Worm (Caenorhabditis elegans) whole organism, L4 larva: ENCODE measurements around the gene npr-43.
A peak's percentile ranks its signal among the peaks of the same experiment; 100 is the strongest.

Source experiments
- F26F4.8 ChIP-seq: fragments of 200-800 bp; sonication (Bioruptor generic); conservative IDR thresholded peaks from 2 replicates; pipeline ENCODE4 v1.3.6; 2022; ENCODE audit warnings: missing genetic modification characterization, missing compliant biosample characterization
- F37D6.2 ChIP-seq: sonication (generic microtip); optimal IDR thresholded peaks from 2 replicates; lab custom pipeline; 2016; ENCODE audit warnings: mild to moderate bottlenecking, missing genetic modification characterization, missing compliant biosample characterization
- F44E2.7 ChIP-seq: fragments of 200-800 bp; sonication (Bioruptor generic); IDR thresholded peaks from 2 replicates; pipeline ENCODE4 v2.1.2; 2022; ENCODE audit warnings: missing genetic modification characterization, missing compliant biosample characterization
- F49E8.2 ChIP-seq: sonication (generic microtip); optimal IDR thresholded peaks from 2 replicates; lab custom pipeline; 2016; ENCODE audit warnings: missing compliant biosample characterization, mild to moderate bottlenecking, missing genetic modification characterization, borderline replicate concordance
- T20F7.1 ChIP-seq: fragments of 200-800 bp; sonication (Bioruptor generic); optimal IDR thresholded peaks from 2 replicates; lab custom pipeline; 2018; ENCODE audit warnings: mild to moderate bottlenecking, missing genetic modification characterization, missing compliant biosample characterization
- T26A8.4 ChIP-seq: fragments of 200-800 bp; sonication (Bioruptor generic); IDR thresholded peaks from 2 replicates; pipeline ENCODE4 v1.3.6; 2022; ENCODE audit warnings: missing genetic modification characterization, missing compliant biosample characterization
- Y105C5A.15 ChIP-seq: fragments of 200-800 bp; sonication (Bioruptor generic); IDR thresholded peaks from 2 replicates; pipeline ENCODE4 v1.3.6; 2022; ENCODE audit warnings: missing genetic modification characterization, missing compliant biosample characterization
- Y48G9A.11 ChIP-seq: fragments of 200-800 bp; sonication (Bioruptor generic); IDR thresholded peaks from 2 replicates; pipeline ENCODE4 v1.3.6; 2022; ENCODE audit warnings: missing genetic modification reagents, missing genetic modification characterization, missing compliant biosample characterization
- Y75B8A.6 ChIP-seq: fragments of 200-800 bp; sonication (Bioruptor generic); IDR thresholded peaks from 2 replicates; pipeline ENCODE4 v1.3.6; 2022; ENCODE audit warnings: missing genetic modification reagents, missing genetic modification characterization, missing compliant biosample characterization
- aha-1 ChIP-seq: fragments of 150-350 bp; peaks from one replicate; lab custom pipeline; 2014; ENCODE audit warnings: missing biosample characterization, missing genetic modification characterization
- arid-1 ChIP-seq: fragments of 200-800 bp; sonication (Bioruptor generic); conservative IDR thresholded peaks from 2 replicates; pipeline ENCODE4 v1.3.6; 2022; ENCODE audit warnings: missing genetic modification reagents, missing genetic modification characterization, missing compliant biosample characterization
- attf-4 ChIP-seq: sonication (generic microtip); optimal IDR thresholded peaks from 3 replicates; lab custom pipeline; 2017; ENCODE audit warnings: missing biosample characterization, missing genetic modification characterization
- ceh-28 ChIP-seq: fragments of 150-350 bp; optimal IDR thresholded peaks from 2 replicates; lab custom pipeline; 2014; ENCODE audit warnings: missing biosample characterization, missing genetic modification reagents, missing genetic modification characterization
- ceh-32 ChIP-seq: sonication (generic microtip); optimal IDR thresholded peaks from 2 replicates; lab custom pipeline; 2016; ENCODE audit warnings: mild to moderate bottlenecking, missing genetic modification characterization, missing compliant biosample characterization; ENCODE audit not compliant: poor library complexity
- ceh-82 ChIP-seq: sonication (generic microtip); optimal IDR thresholded peaks from 2 replicates; lab custom pipeline; 2017; ENCODE audit warnings: missing biosample characterization, missing genetic modification characterization
- cey-2 ChIP-seq: sonication (generic microtip); optimal IDR thresholded peaks from 3 replicates; lab custom pipeline; 2017; ENCODE audit warnings: missing genetic modification characterization, mild to moderate bottlenecking, missing compliant biosample characterization, antibody characterized with exemption, borderline replicate concordance; ENCODE audit not compliant: insufficient read depth
- daf-12 ChIP-seq: fragments of 150-350 bp; optimal IDR thresholded peaks from 2 replicates; lab custom pipeline; 2014; ENCODE audit warnings: missing biosample characterization, missing genetic modification reagents, missing genetic modification characterization
- daf-16 ChIP-seq, 3 experiments: sonication (generic microtip); optimal IDR thresholded peaks; 2 replicates each; lab custom pipeline; 2016 to 2017; ENCODE audit warnings: missing genetic modification characterization in 3 of 3, missing genetic modification reagents in 3 of 3, mild to moderate bottlenecking in 2 of 3, missing compliant biosample characterization in 2 of 3, missing biosample characterization in 1 of 3, moderate library complexity in 1 of 3
- daf-19 ChIP-seq: fragments of 200-800 bp; sonication (Bioruptor generic); conservative IDR thresholded peaks from 2 replicates; pipeline ENCODE4 v1.3.6; 2022; ENCODE audit warnings: missing genetic modification characterization, missing compliant biosample characterization
- dmd-6 ChIP-seq: fragments of 200-800 bp; sonication (Bioruptor generic); IDR thresholded peaks from 2 replicates; pipeline ENCODE4 v1.3.6; 2022; ENCODE audit warnings: missing genetic modification reagents, missing genetic modification characterization, missing compliant biosample characterization
- duxl-1 ChIP-seq: sonication (generic microtip); optimal IDR thresholded peaks from 2 replicates; lab custom pipeline; 2016; ENCODE audit warnings: mild to moderate bottlenecking, missing genetic modification characterization, moderate library complexity, missing compliant biosample characterization; ENCODE audit not compliant: poor library complexity
- fos-1 ChIP-seq: fragments of 150-350 bp; optimal IDR thresholded peaks from 2 replicates; lab custom pipeline; 2014; ENCODE audit warnings: missing biosample characterization, missing genetic modification characterization
- hlh-11 ChIP-seq: fragments of 200-800 bp; sonication (Bioruptor generic); optimal IDR thresholded peaks from 2 replicates; lab custom pipeline; 2018; ENCODE audit warnings: mild to moderate bottlenecking, missing genetic modification characterization, missing compliant biosample characterization
- hmg-1.1 ChIP-seq: fragments of 200-800 bp; sonication (Bioruptor generic); IDR thresholded peaks from 2 replicates; pipeline ENCODE4 v1.3.6; 2022; ENCODE audit warnings: missing genetic modification reagents, missing genetic modification characterization, missing compliant biosample characterization
- lin-1 ChIP-seq: fragments of 200-800 bp; sonication (Bioruptor generic); IDR thresholded peaks from 2 replicates; pipeline ENCODE4 v1.3.6; 2022; ENCODE audit warnings: missing genetic modification reagents, missing genetic modification characterization, missing compliant biosample characterization
- lir-3 ChIP-seq: sonication (generic microtip); optimal IDR thresholded peaks from 2 replicates; lab custom pipeline; 2016; ENCODE audit warnings: mild to moderate bottlenecking, missing genetic modification characterization, missing compliant biosample characterization
- lsy-2 ChIP-seq, 2 experiments: fragments of 150-350 bp in 1 of 2; sonication (generic microtip) in 1 of 2; optimal IDR thresholded peaks; 2 replicates each; lab custom pipeline; 2014 to 2017; ENCODE audit warnings: missing biosample characterization in 2 of 2, missing genetic modification characterization in 2 of 2
- madf-9 ChIP-seq: fragments of 200-800 bp; sonication (Bioruptor generic); conservative IDR thresholded peaks from 2 replicates; pipeline ENCODE4 v1.3.6; 2022; ENCODE audit warnings: missing genetic modification reagents, missing genetic modification characterization, missing compliant biosample characterization
- mdt-29 ChIP-seq: fragments of 200-800 bp; sonication (Bioruptor generic); IDR thresholded peaks from 2 replicates; pipeline ENCODE4 v1.3.6; 2022; ENCODE audit warnings: missing genetic modification reagents, missing genetic modification characterization, missing compliant biosample characterization
- mep-1 ChIP-seq: fragments of 150-350 bp; sonication (generic microtip); optimal IDR thresholded peaks from 3 replicates; lab custom pipeline; 2014; ENCODE audit warnings: missing biosample characterization, missing genetic modification characterization
- mes-2 ChIP-seq: sonication (generic microtip); optimal IDR thresholded peaks from 2 replicates; lab custom pipeline; 2016; ENCODE audit warnings: missing genotype, mild to moderate bottlenecking, missing genetic modification characterization, missing compliant biosample characterization; ENCODE audit not compliant: poor library complexity, severe bottlenecking
- nhr-10 ChIP-seq: fragments of 150-350 bp; optimal IDR thresholded peaks from 2 replicates; lab custom pipeline; 2014; ENCODE audit warnings: missing biosample characterization, missing genetic modification characterization
- nhr-102 ChIP-seq: sonication (generic microtip); optimal IDR thresholded peaks from 2 replicates; lab custom pipeline; 2016; ENCODE audit warnings: mild to moderate bottlenecking, missing genetic modification characterization, moderate library complexity, missing compliant biosample characterization
- nhr-11 ChIP-seq: fragments of 150-350 bp; optimal IDR thresholded peaks from 2 replicates; lab custom pipeline; 2014; ENCODE audit warnings: missing biosample characterization, missing genetic modification characterization
- nhr-111 ChIP-seq: fragments of 200-800 bp; sonication (Bioruptor generic); optimal IDR thresholded peaks from 2 replicates; lab custom pipeline; 2018; ENCODE audit warnings: mild to moderate bottlenecking, missing genetic modification characterization, missing compliant biosample characterization
- nhr-25 ChIP-seq: sonication (generic microtip); optimal IDR thresholded peaks from 2 replicates; lab custom pipeline; 2017; ENCODE audit warnings: missing genetic modification characterization, mild to moderate bottlenecking, missing compliant biosample characterization, antibody characterized with exemption, moderate library complexity, borderline replicate concordance; ENCODE audit not compliant: insufficient read depth
- nhr-41 ChIP-seq: fragments of 200-800 bp; sonication (Bioruptor generic); IDR thresholded peaks from 2 replicates; pipeline ENCODE4 v1.3.6; 2022; ENCODE audit warnings: missing genetic modification reagents, missing genetic modification characterization, missing compliant biosample characterization
- nhr-48 ChIP-seq: sonication (generic microtip); optimal IDR thresholded peaks from 2 replicates; lab custom pipeline; 2016; ENCODE audit warnings: mild to moderate bottlenecking, missing genetic modification characterization, missing compliant biosample characterization
- nhr-6 ChIP-seq: fragments of 150-350 bp; optimal IDR thresholded peaks from 2 replicates; lab custom pipeline; 2014; ENCODE audit warnings: missing biosample characterization, missing genetic modification characterization
- pha-4 ChIP-seq, 2 experiments: fragments of 150-350 bp in 1 of 2; fragments of 200-800 bp in 1 of 2; sonication (Bioruptor generic) in 1 of 2; IDR thresholded peaks in 1 of 2; optimal IDR thresholded peaks in 1 of 2; 2 replicates each; pipeline versions ENCODE4 v1.3.6 to Lab custom; 2014 to 2022; ENCODE audit warnings: missing genetic modification characterization in 2 of 2, missing genetic modification reagents in 2 of 2, missing biosample characterization in 1 of 2, missing compliant biosample characterization in 1 of 2
- rbr-2 ChIP-seq: sonication (generic microtip); optimal IDR thresholded peaks from 2 replicates; lab custom pipeline; 2016; ENCODE audit warnings: missing genotype, missing genetic modification characterization, missing compliant biosample characterization
- set-16 ChIP-seq: fragments of 200-800 bp; sonication (Bioruptor generic); IDR thresholded peaks from 2 replicates; pipeline ENCODE4 v1.3.6; 2022; ENCODE audit warnings: missing genetic modification reagents, missing genetic modification characterization, missing compliant biosample characterization
- spr-3 ChIP-seq: fragments of 200-800 bp; sonication (Bioruptor generic); optimal IDR thresholded peaks from 2 replicates; lab custom pipeline; 2018; ENCODE audit warnings: mild to moderate bottlenecking, missing genetic modification characterization, missing compliant biosample characterization
- unc-130 ChIP-seq: sonication (generic microtip); optimal IDR thresholded peaks from 2 replicates; lab custom pipeline; 2016; ENCODE audit warnings: missing genetic modification reagents, missing genetic modification characterization, missing compliant biosample characterization
- unc-62 ChIP-seq, 3 experiments: fragments of 150-350 bp in 1 of 3; sonication (generic microtip); optimal IDR thresholded peaks in 2 of 3; peaks in 1 of 3; 1 replicate in 1 of 3; 2 replicates in 2 of 3; lab custom pipeline; 2014 to 2017; ENCODE audit warnings: missing biosample characterization in 3 of 3, missing genetic modification characterization in 3 of 3, missing genetic modification reagents in 3 of 3, missing genotype in 1 of 3
- zfp-2 ChIP-seq: sonication (generic microtip); optimal IDR thresholded peaks from 2 replicates; lab custom pipeline; 2016; ENCODE audit warnings: mild to moderate bottlenecking, missing genetic modification characterization, missing compliant biosample characterization
- ztf-7 ChIP-seq: fragments of 150-350 bp; optimal IDR thresholded peaks from 2 replicates; lab custom pipeline; 2014; ENCODE audit warnings: missing biosample characterization, missing genetic modification characterization

The npr-43 gene

DNA sequence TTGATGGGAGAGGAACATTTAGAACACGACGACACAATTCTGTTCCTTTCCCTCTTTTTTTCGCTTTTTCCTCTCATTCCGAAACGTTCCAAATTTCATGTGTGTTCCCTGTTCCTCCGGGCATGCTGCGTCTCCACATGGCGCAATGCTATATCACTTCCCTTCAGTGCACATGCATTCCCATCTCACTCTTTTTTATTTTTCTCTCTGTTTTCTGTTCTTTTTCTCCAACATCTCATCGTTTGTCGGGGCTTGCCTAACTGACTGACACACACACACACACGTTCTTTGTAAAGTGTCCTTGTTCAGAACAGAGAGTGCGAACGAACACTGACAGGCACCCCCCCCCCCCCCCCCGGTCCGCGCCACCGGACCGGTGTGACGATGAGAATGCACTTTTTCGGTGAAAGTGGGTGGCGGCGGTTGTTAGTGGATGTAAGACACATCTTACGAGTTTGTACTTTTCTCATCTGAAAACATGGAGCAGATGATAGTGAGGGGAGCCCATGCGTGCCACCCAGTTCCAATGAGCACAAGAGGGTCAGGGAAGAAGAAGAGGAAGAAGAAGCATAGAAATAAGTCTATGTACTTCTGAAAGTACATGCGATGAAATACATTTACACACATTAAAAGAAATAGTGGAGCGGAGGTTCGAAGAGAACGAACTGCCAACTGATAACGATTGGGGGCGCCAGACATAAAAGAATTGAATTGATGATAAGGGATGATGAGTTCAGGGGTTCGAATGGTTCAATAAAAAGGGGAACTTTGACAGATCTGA, 10.4 kb downstream of the npr-43 start (continued):
- peak; percentile 90 for TF ChIP-seq nhr-25 (tag; lab: Kevin White, UChicago)
- TF ChIP-seq Y75B8A.6 (GFP tag; lab: Robert Waterston, UW), result no peak
- 0 out of 2 replicates have a peak, but pooled peaks have one; percentile 10 for TF ChIP-seq lin-1
- TF ChIP-seq nhr-10 (tag; lab: Kevin White, UChicago), result no peak
- no peak for TF ChIP-seq daf-16 (GFP tag; optimal IDR thresholded peaks at IDR 0.05; lab: Kevin White, UChicago)
- peak; percentile 65 for TF ChIP-seq daf-16 (tag; optimal IDR thresholded peaks at IDR 0.05; lab: Kevin White, UChicago)
- TF ChIP-seq mes-2 (tag; lab: Kevin White, UChicago), result peak; percentile 65
- no peak for TF ChIP-seq nhr-11
- TF ChIP-seq set-16, result peak; percentile 91
- peak; percentile 66 for TF ChIP-seq dmd-6
- no peak for TF ChIP-seq F37D6.2 (tag; lab: Kevin White, UChicago)
- no peak for TF ChIP-seq unc-130
- no peak for TF ChIP-seq F49E8.2
- TF ChIP-seq unc-62 (GFP tag; optimal IDR thresholded peaks at IDR 0.05 in 1 of 2; lab: Kevin White, UChicago), result peak in 1 of 2 experiments; percentile 93
- no peak for TF ChIP-seq unc-62 (tag; optimal IDR thresholded peaks at IDR 0.05; lab: Kevin White, UChicago)
- no peak for TF ChIP-seq mdt-29 (GFP tag; lab: Robert Waterston, UW)
- TF ChIP-seq cey-2 (tag; lab: Kevin White, UChicago), result peak; percentile 74
- peak; percentile 76 for TF ChIP-seq nhr-6 (tag; lab: Kevin White, UChicago)
- no peak for TF ChIP-seq lir-3 (tag; lab: Kevin White, UChicago)
- peak; percentile 20 for TF ChIP-seq daf-12 (tag; lab: Kevin White, UChicago)
- no peak for TF ChIP-seq spr-3 (GFP tag; lab: Kevin White, UChicago)
- peak; percentile 80 for TF ChIP-seq nhr-48 (tag; lab: Kevin White, UChicago)
- peak; percentile 90 for TF ChIP-seq hlh-11
- no peak for TF ChIP-seq fos-1 (tag; lab: Kevin White, UChicago)
- no peak for TF ChIP-seq attf-4
- TF ChIP-seq lsy-2 (tag; optimal IDR thresholded peaks at IDR 0.05; lab: Kevin White, UChicago), result peak; percentile 38 to 68
- no peak for TF ChIP-seq daf-19
- TF ChIP-seq hmg-1.1, result peak; percentile 84
- no peak for TF ChIP-seq arid-1
- no peak for TF ChIP-seq F44E2.7 (GFP tag; lab: Robert Waterston, UW)
- TF ChIP-seq duxl-1 (tag; lab: Kevin White, UChicago), result peak; percentile 57
- no peak for TF ChIP-seq Y48G9A.11
- no peak for TF ChIP-seq ceh-28 (tag; lab: Kevin White, UChicago)
- no peak for TF ChIP-seq nhr-111
- no peak for TF ChIP-seq zfp-2
- TF ChIP-seq madf-9, result no peak
- no peak for TF ChIP-seq ceh-32 (tag; lab: Kevin White, UChicago)
- TF ChIP-seq F26F4.8 (GFP tag; lab: Robert Waterston, UW), result no peak
- TF ChIP-seq nhr-41, result no peak
- peak; percentile 95 for TF ChIP-seq aha-1 (tag; lab: Kevin White, UChicago)
- no peak for TF ChIP-seq T20F7.1 (GFP tag; lab: Kevin White, UChicago)
- TF ChIP-seq rbr-2, result peak; percentile 58
- peak; percentile 17; the same call in 1 of the 2 replicates for TF ChIP-seq T26A8.4 (GFP tag; lab: Robert Waterston, UW)
- TF ChIP-seq Y105C5A.15 (GFP tag; lab: Robert Waterston, UW), result no peak
- no peak for TF ChIP-seq pha-4 (GFP tag; IDR thresholded peaks at IDR 0.05; lab: Robert Waterston, UW)
- no peak for TF ChIP-seq pha-4 (tag; optimal IDR thresholded peaks at IDR 0.05; lab: Kevin White, UChicago)
- no peak for TF ChIP-seq ztf-7 (tag; lab: Kevin White, UChicago)
- TF ChIP-seq nhr-102 (tag; lab: Kevin White, UChicago), result no peak
- TF ChIP-seq ceh-82, result no peak
- peak; percentile 81 for TF ChIP-seq mep-1
